Worm (Caenorhabditis elegans): ENCODE results near the gene T01D1.4.
A peak's percentile ranks its signal among the peaks of the same experiment; 100 is the strongest.

Gene T01D1.4

ce11 chrII:216598-216997 lies 37.7 kb upstream of the T01D1.4 start, which contains the start of gene F48A11.4 (continued):
- TF ChIP-seq unc-62 (GFP tag; optimal IDR thresholded peaks at IDR 0.05): peak; percentile 7
- TF ChIP-seq nhr-77 (tag; optimal IDR thresholded peaks at IDR 0.05): peak; percentile 93
- TF ChIP-seq nhr-11 (tag; optimal IDR thresholded peaks at IDR 0.05): peak; percentile 91
- peak; percentile 67 to 86 for TF ChIP-seq ztf-11 (tag; optimal IDR thresholded peaks at IDR 0.05)
- TF ChIP-seq blmp-1 (tag; optimal IDR thresholded peaks at IDR 0.05): peak; percentile 81
- peak; percentile 100 for TF ChIP-seq efl-1 (optimal IDR thresholded peaks at IDR 0.05)
- peak; percentile 100 for TF ChIP-seq efl-1 (GFP tag; optimal IDR thresholded peaks at IDR 0.05 in 1 of 2)
- peak; percentile 99 to 100 (median 100) for TF ChIP-seq dpl-1 (GFP tag; optimal IDR thresholded peaks at IDR 0.05)
- TF ChIP-seq swsn-7 (tag; optimal IDR thresholded peaks at IDR 0.05): peak; percentile 95
- peak; percentile 82 for TF ChIP-seq hpl-2 (GFP tag; optimal IDR thresholded peaks at IDR 0.05)
- TF ChIP-seq xbp-1 (tag; optimal IDR thresholded peaks at IDR 0.05): peak; percentile 93
- peak; percentile 67 for TF ChIP-seq snpc-4 (tag; optimal IDR thresholded peaks at IDR 0.05)
- TF ChIP-seq fkh-4 (tag; optimal IDR thresholded peaks at IDR 0.05; ENCODE audit: borderline replicate concordance): peak; percentile 65
- TF ChIP-seq ces-1 (GFP tag; optimal IDR thresholded peaks at IDR 0.05): no peak
- TF ChIP-seq fkh-8 (tag; optimal IDR thresholded peaks at IDR 0.05): peak; percentile 95
- TF ChIP-seq irx-1 (tag; optimal IDR thresholded peaks at IDR 0.05): peak; percentile 91
- peak; percentile 93 for TF ChIP-seq unc-86 (tag; optimal IDR thresholded peaks at IDR 0.05)
- TF ChIP-seq C04F5.9 (tag; optimal IDR thresholded peaks at IDR 0.05): peak; percentile 88
- TF ChIP-seq lin-15B (tag; optimal IDR thresholded peaks at IDR 0.05): peak; percentile 97
- peak; percentile 78 for TF ChIP-seq unc-98 (GFP tag; IDR thresholded peaks at IDR 0.05)
- peak; percentile 97 for TF ChIP-seq unc-130 (tag; optimal IDR thresholded peaks at IDR 0.05)
- TF ChIP-seq sptf-1 (tag; optimal IDR thresholded peaks at IDR 0.05): no peak
- TF ChIP-seq pqm-1 (tag; optimal IDR thresholded peaks at IDR 0.05): no peak
- peak; percentile 90 for TF ChIP-seq sup-37 (GFP tag; optimal IDR thresholded peaks at IDR 0.05)
- TF ChIP-seq grh-1 (GFP tag; IDR thresholded peaks at IDR 0.05): peak; percentile 90
- TF ChIP-seq nhr-12 (tag; optimal IDR thresholded peaks at IDR 0.05): no peak
- peak; percentile 98 for TF ChIP-seq snu-23 (GFP tag; optimal IDR thresholded peaks at IDR 0.05)
- TF ChIP-seq tlp-1 (tag; optimal IDR thresholded peaks at IDR 0.05): no peak
- TF ChIP-seq dsc-1 (tag; optimal IDR thresholded peaks at IDR 0.05): peak; percentile 96
- peak; percentile 93 for TF ChIP-seq jun-1 (tag; optimal IDR thresholded peaks at IDR 0.05)
- peak; percentile 54 for TF ChIP-seq zag-1 (tag; optimal IDR thresholded peaks at IDR 0.05)
- no peak for TF ChIP-seq ceh-63 (GFP tag; optimal IDR thresholded peaks at IDR 0.05)
- peak; percentile 82 for TF ChIP-seq nhr-237 (tag; optimal IDR thresholded peaks at IDR 0.05)
- peak; percentile 98 for TF ChIP-seq nhr-47 (tag; optimal IDR thresholded peaks at IDR 0.05)
- peak; percentile 81 for TF ChIP-seq aha-1 (tag; optimal IDR thresholded peaks at IDR 0.05)
- no peak for TF ChIP-seq Y116A8C.19 (tag; optimal IDR thresholded peaks at IDR 0.05; ENCODE audit: borderline replicate concordance)
- peak; percentile 97 for TF ChIP-seq nhr-71 (tag; optimal IDR thresholded peaks at IDR 0.05)
- peak; percentile 95 for TF ChIP-seq C16A3.4 (tag; optimal IDR thresholded peaks at IDR 0.05)
- no peak for TF ChIP-seq hlh-4 (tag; optimal IDR thresholded peaks at IDR 0.05)
- peak; percentile 91 for TF ChIP-seq pax-3 (tag; optimal IDR thresholded peaks at IDR 0.05)
- peak; percentile 95 for TF ChIP-seq skn-1 (tag; optimal IDR thresholded peaks at IDR 0.05)
- TF ChIP-seq nhr-84 (tag; optimal IDR thresholded peaks at IDR 0.05): no peak
- TF ChIP-seq lin-14 (GFP tag; optimal IDR thresholded peaks at IDR 0.05): peak; percentile 93

ce11 chrII:208097-208496 lies 29.2 kb upstream of the T01D1.4 start:
- no peak for TF ChIP-seq sptf-1 (tag; optimal IDR thresholded peaks at IDR 0.05)
- TF ChIP-seq nhr-85 (tag): no peak
- no peak for TF ChIP-seq unc-30 (tag; optimal IDR thresholded peaks at IDR 0.05)
- TF ChIP-seq nhr-71 (tag; optimal IDR thresholded peaks at IDR 0.05): no peak

All from whole organism, L1 larva.